Fruit fly (Drosophila melanogaster) whole organism, embryonic: ENCODE data around the gene CG4896.
A peak's percentile ranks its signal among the peaks of the same experiment; 100 is the strongest.

ENCODE experiments used
- Ada2b ChIP-seq: fragments of 200-800 bp; sonication (Bioruptor generic); IDR thresholded peaks from 2 replicates; pipeline ENCODE4 v1.3.6; 2022; ENCODE audit warnings: missing biosample characterization, missing genetic modification characterization
- Blimp-1 ChIP-seq: fragments of 200-800 bp; sonication (Bioruptor generic); optimal IDR thresholded peaks from 3 replicates; lab custom pipeline; 2018; ENCODE audit warnings: missing biosample characterization, missing genetic modification characterization, mild to moderate bottlenecking, moderate library complexity, missing genetic modification reagents
- CG10147 ChIP-seq: fragments of 200-800 bp; sonication (Bioruptor generic); optimal IDR thresholded peaks from 2 replicates; lab custom pipeline; 2019; ENCODE audit warnings: missing biosample characterization, mild to moderate bottlenecking, missing genetic modification characterization, moderate library complexity
- CG11504 ChIP-seq: fragments of 200-800 bp; sonication (Bioruptor generic); optimal IDR thresholded peaks from 3 replicates; lab custom pipeline; 2019; ENCODE audit warnings: missing biosample characterization, mild to moderate bottlenecking, missing genetic modification characterization, moderate library complexity
- CG12219 ChIP-seq: fragments of 200-800 bp; sonication (Bioruptor generic); optimal IDR thresholded peaks from 3 replicates; lab custom pipeline; 2018; ENCODE audit warnings: missing biosample characterization, mild to moderate bottlenecking, missing genetic modification characterization
- CG12659 ChIP-seq: fragments of 200-800 bp; sonication (Bioruptor generic); optimal IDR thresholded peaks from 3 replicates; lab custom pipeline; 2017; ENCODE audit warnings: mild to moderate bottlenecking, missing biosample characterization, missing genetic modification reagents, missing genetic modification characterization
- CG14441 ChIP-seq: fragments of 200-800 bp; sonication (Bioruptor generic); IDR thresholded peaks from 2 replicates; pipeline ENCODE4 v1.3.6; 2022; ENCODE audit warnings: missing biosample characterization, missing genetic modification characterization
- CG15514 ChIP-seq: fragments of 200-800 bp; sonication (Bioruptor generic); optimal IDR thresholded peaks from 3 replicates; lab custom pipeline; 2017; ENCODE audit warnings: missing biosample characterization, missing genetic modification characterization, mild to moderate bottlenecking, moderate library complexity, missing genetic modification reagents
- CG1603 ChIP-seq: fragments of 200-800 bp; sonication (Bioruptor generic); optimal IDR thresholded peaks from 2 replicates; lab custom pipeline; 2019; ENCODE audit warnings: missing biosample characterization, mild to moderate bottlenecking, missing genetic modification characterization, moderate library complexity
- CG17328 ChIP-seq: fragments of 200-800 bp; sonication (Bioruptor generic); IDR thresholded peaks from 2 replicates; pipeline ENCODE4 v1.3.6; 2022; ENCODE audit warnings: missing biosample characterization, missing genetic modification characterization
- CG17802 ChIP-seq: fragments of 200-800 bp; sonication (Bioruptor generic); optimal IDR thresholded peaks from 2 replicates; lab custom pipeline; 2018; ENCODE audit warnings: missing biosample characterization, mild to moderate bottlenecking, missing genetic modification characterization, moderate library complexity
- CG2678 ChIP-seq: fragments of 200-800 bp; sonication (Bioruptor generic); optimal IDR thresholded peaks from 3 replicates; lab custom pipeline; 2019; ENCODE audit warnings: missing biosample characterization, mild to moderate bottlenecking, missing genetic modification characterization, moderate library complexity
- CG32532 ChIP-seq: fragments of 200-800 bp; sonication (Bioruptor generic); IDR thresholded peaks from 2 replicates; pipeline ENCODE4 v1.3.6; 2022; ENCODE audit warnings: missing biosample characterization, missing genetic modification characterization
- CG3407 ChIP-seq: fragments of 200-800 bp; sonication (Bioruptor generic); optimal IDR thresholded peaks from 2 replicates; lab custom pipeline; 2018; ENCODE audit warnings: missing biosample characterization, mild to moderate bottlenecking, missing genetic modification characterization
- CG4820 ChIP-seq: fragments of 200-800 bp; sonication (Bioruptor generic); optimal IDR thresholded peaks from 3 replicates; lab custom pipeline; 2016; ENCODE audit warnings: missing biosample characterization, missing genetic modification characterization
- CG8290 ChIP-seq, 3 experiments: fragments of 200-800 bp; sonication (Bioruptor generic); optimal IDR thresholded peaks; 2 replicates each; lab custom pipeline; 2016 to 2019; ENCODE audit warnings: missing biosample characterization in 3 of 3, missing genetic modification characterization in 3 of 3, mild to moderate bottlenecking in 2 of 3, moderate library complexity in 1 of 3
- CoRest ChIP-seq: fragments of 200-800 bp; sonication (Bioruptor generic); optimal IDR thresholded peaks from 3 replicates; lab custom pipeline; 2018; ENCODE audit warnings: missing biosample characterization, mild to moderate bottlenecking, missing genetic modification characterization, moderate library complexity
- Dip3 ChIP-seq: fragments of 200-800 bp; sonication (Bioruptor generic); optimal IDR thresholded peaks from 3 replicates; lab custom pipeline; 2016; ENCODE audit warnings: missing biosample characterization, missing genetic modification characterization
- E2f1 ChIP-seq: fragments of 200-800 bp; sonication (Bioruptor generic); IDR thresholded peaks from 2 replicates; pipeline ENCODE4 v1.3.6; 2022; ENCODE audit warnings: missing biosample characterization, missing genetic modification characterization
- ERR ChIP-seq: fragments of 200-800 bp; sonication (Bioruptor generic); optimal IDR thresholded peaks from 2 replicates; lab custom pipeline; 2016; ENCODE audit warnings: missing biosample characterization, missing genetic modification characterization
- Fer1 ChIP-seq: fragments of 200-800 bp; sonication (Bioruptor generic); optimal IDR thresholded peaks from 2 replicates; lab custom pipeline; 2017; ENCODE audit warnings: missing biosample characterization, mild to moderate bottlenecking, missing genetic modification characterization
- HmgZ ChIP-seq: fragments of 200-800 bp; sonication (Bioruptor generic); optimal IDR thresholded peaks from 2 replicates; lab custom pipeline; 2018; ENCODE audit warnings: missing biosample characterization, mild to moderate bottlenecking, missing genetic modification characterization
- Hmr ChIP-seq: fragments of 200-800 bp; sonication (Bioruptor generic); optimal IDR thresholded peaks from 3 replicates; lab custom pipeline; 2017; ENCODE audit warnings: mild to moderate bottlenecking, missing biosample characterization, missing genetic modification reagents, missing genetic modification characterization
- PHDP ChIP-seq: fragments of 200-800 bp; sonication (Bioruptor generic); optimal IDR thresholded peaks from 3 replicates; lab custom pipeline; 2018; ENCODE audit warnings: missing biosample characterization, mild to moderate bottlenecking, missing genetic modification characterization, moderate library complexity
- Pdp1 ChIP-seq, 2 experiments: fragments of 200-800 bp; sonication (Bioruptor generic); optimal IDR thresholded peaks; 3 replicates each; lab custom pipeline; 2016; ENCODE audit warnings: missing biosample characterization in 2 of 2, missing genetic modification characterization in 2 of 2, mild to moderate bottlenecking in 1 of 2, moderate library complexity in 1 of 2
- bab2 ChIP-seq: fragments of 200-800 bp; sonication (Bioruptor generic); optimal IDR thresholded peaks from 2 replicates; lab custom pipeline; 2016; ENCODE audit warnings: missing biosample characterization, missing genetic modification characterization
- bsh ChIP-seq, 2 experiments: fragments of 200-800 bp; sonication (Bioruptor generic); optimal IDR thresholded peaks; 2 replicates each; lab custom pipeline; 2017 to 2018; ENCODE audit warnings: mild to moderate bottlenecking in 2 of 2, missing biosample characterization in 2 of 2, missing genetic modification characterization in 2 of 2, moderate library complexity in 1 of 2
- esg ChIP-seq: fragments of 200-800 bp; sonication (Bioruptor generic); conservative IDR thresholded peaks from 2 replicates; pipeline ENCODE4 v1.3.6; 2022; ENCODE audit warnings: missing biosample characterization, missing genetic modification characterization
- fd96Cb ChIP-seq: fragments of 200-800 bp; sonication (Bioruptor generic); optimal IDR thresholded peaks from 2 replicates; lab custom pipeline; 2018; ENCODE audit warnings: missing biosample characterization, mild to moderate bottlenecking, missing genetic modification characterization, moderate library complexity
- gsb ChIP-seq: fragments of 200-800 bp; sonication (Bioruptor generic); IDR thresholded peaks from 2 replicates; pipeline ENCODE4 v1.3.6; 2022; ENCODE audit warnings: missing biosample characterization, missing genetic modification characterization
- lilli ChIP-seq: fragments of 200-800 bp; sonication (Bioruptor generic); optimal IDR thresholded peaks from 3 replicates; lab custom pipeline; 2016; ENCODE audit warnings: missing biosample characterization, missing genetic modification characterization
- prd ChIP-seq, 3 experiments: fragments of >200 bp in 2 of 3; fragments of 200-800 bp in 1 of 3; sonication (Bioruptor generic) in 1 of 3; optimal IDR thresholded peaks in 2 of 3; IDR thresholded peaks in 1 of 3; 2 replicates in 2 of 3; 3 replicates in 1 of 3; pipeline versions ENCODE4 v1.3.6 to Lab custom; 2017 to 2022; ENCODE audit warnings: missing biosample characterization in 1 of 3, missing genetic modification characterization in 1 of 3
- row ChIP-seq: fragments of 200-800 bp; sonication (Bioruptor generic); IDR thresholded peaks from 3 replicates; pipeline ENCODE4 v1.3.6; 2022; ENCODE audit warnings: missing biosample characterization, missing genetic modification characterization
- scrt ChIP-seq: fragments of 200-800 bp; sonication (Bioruptor generic); optimal IDR thresholded peaks from 2 replicates; lab custom pipeline; 2018; ENCODE audit warnings: missing biosample characterization, mild to moderate bottlenecking, missing genetic modification characterization, moderate library complexity
- tin ChIP-seq: fragments of 200-800 bp; sonication (Bioruptor generic); optimal IDR thresholded peaks from 3 replicates; lab custom pipeline; 2016; ENCODE audit warnings: missing biosample characterization, missing genetic modification characterization

Gene CG4896

DNA sequence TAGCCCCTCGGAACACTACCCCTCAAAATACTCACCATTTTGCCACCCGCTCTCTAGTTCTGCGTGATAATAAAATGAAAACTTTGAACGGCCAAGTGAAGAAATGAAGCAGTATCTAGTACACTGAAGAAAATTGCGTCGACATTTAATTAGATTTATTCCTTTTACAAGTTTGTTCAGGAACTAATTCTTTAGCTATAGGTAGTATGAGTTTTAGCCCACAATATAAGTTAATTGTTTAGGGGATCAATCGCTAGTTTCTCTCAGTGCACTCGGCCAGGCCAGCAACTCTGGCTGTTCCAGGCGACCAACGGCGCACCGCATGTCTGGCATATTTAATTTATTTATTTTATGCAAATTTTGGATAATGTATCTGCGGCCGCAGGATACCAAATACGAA is 53.2 kb downstream of the CG4896 start (continued):
- TF ChIP-seq gsb (GFP tag; lab: Robert Waterston, UW) (0 out of 2 replicates have a peak, but pooled peaks have one; percentile 15), CG14441 (GFP tag; lab: Robert Waterston, UW) (peak; percentile 25; the same call in 1 of the 2 replicates), Pdp1 (GFP tag; optimal IDR thresholded peaks at IDR 0.05; lab: Kevin White, UChicago) (peak in 1 of 2 experiments; percentile 9), fd96Cb (tag; lab: Kevin White, UChicago) (peak; percentile 12), Dip3 (GFP tag; lab: Kevin White, UChicago) (peak; percentile 20), CG11504 (peak; percentile 59), prd (optimal IDR thresholded peaks at IDR 0.05; lab: Kevin White, UChicago) (no peak), prd (GFP tag; IDR thresholded peaks at IDR 0.05; lab: Robert Waterston, UW) (peak; percentile 47; the same call in 1 of the 3 replicates), CG10147 (GFP tag; lab: Kevin White, UChicago) (peak; percentile 28), Blimp-1 (GFP tag; lab: Kevin White, UChicago) (peak; percentile 6), ERR (no peak), CoRest (tag; lab: Kevin White, UChicago) (peak; percentile 17), CG1603 (tag; lab: Kevin White, UChicago) (peak; percentile 44), CG32532 (peak; percentile 20; the same call in 1 of the 2 replicates), CG12219 (GFP tag; lab: Kevin White, UChicago) (peak; percentile 32), CG4820 (no peak), CG17328 (peak; percentile 46; the same call in 1 of the 2 replicates), CG8290 (GFP tag; optimal IDR thresholded peaks at IDR 0.05; lab: Kevin White, UChicago) (no peak), CG8290 (tag; optimal IDR thresholded peaks at IDR 0.05; lab: Kevin White, UChicago) (peak in 1 of 2 experiments; percentile 47), PHDP (tag; lab: Kevin White, UChicago) (peak; percentile 44), HmgZ (no peak), CG2678 (peak; percentile 58), bsh (GFP tag; optimal IDR thresholded peaks at IDR 0.05; lab: Kevin White, UChicago) (peak in 1 of 2 experiments; percentile 11), tin (GFP tag; lab: Kevin White, UChicago) (peak; percentile 8), CG12659 (GFP tag; lab: Kevin White, UChicago) (peak; percentile 19), Fer1 (peak; percentile 68), Ada2b (GFP tag; lab: Robert Waterston, UW) (peak; percentile 34; the same call in 1 of the 2 replicates), CG15514 (GFP tag; lab: Kevin White, UChicago) (peak; percentile 36), CG3407 (no peak), lilli (peak; percentile 19), E2f1 (0 out of 2 replicates have a peak, but pooled peaks have one; percentile 31), CG17802 (no peak), bab2 (GFP tag; lab: Kevin White, UChicago) (peak; percentile 25), Hmr (peak; percentile 57), row (GFP tag; lab: Robert Waterston, UW) (peak; percentile 57), scrt (GFP tag; lab: Kevin White, UChicago) (peak; percentile 10), esg (GFP tag; lab: Robert Waterston, UW) (0 out of 2 replicates have a peak, but pooled peaks have one; percentile 35)
- TF ChIP-seq, all 482 proteins: peak for 97
